Worm (Caenorhabditis elegans) whole organism, mixed stage, embryonic: ENCODE data around the gene spig-6.

Experiments used
- bed-3 ChIP-seq: fragments of 200-800 bp; sonication (Bioruptor generic); optimal IDR thresholded peaks from 3 replicates; lab custom pipeline; 2018; ENCODE audit warnings: mild to moderate bottlenecking, missing genetic modification characterization, moderate library complexity, missing compliant biosample characterization
- blmp-1 ChIP-seq: fragments of 150-350 bp; optimal IDR thresholded peaks from 2 replicates; lab custom pipeline; 2014; ENCODE audit warnings: missing biosample characterization, missing genetic modification characterization
- ceh-39 ChIP-seq: fragments of 150-350 bp; optimal IDR thresholded peaks from 2 replicates; lab custom pipeline; 2014; ENCODE audit warnings: missing biosample characterization, missing genetic modification characterization
- ceh-43 ChIP-seq: fragments of 200-800 bp; sonication (Bioruptor generic); optimal IDR thresholded peaks from 2 replicates; lab custom pipeline; 2018; ENCODE audit warnings: mild to moderate bottlenecking, missing genetic modification characterization, moderate library complexity, missing compliant biosample characterization
- ces-1 ChIP-seq: fragments of 150-350 bp; optimal IDR thresholded peaks from 2 replicates; lab custom pipeline; 2014; ENCODE audit warnings: missing biosample characterization, missing genetic modification reagents, missing genetic modification characterization
- cnd-1 ChIP-seq: fragments of 200-800 bp; sonication (Bioruptor generic); optimal IDR thresholded peaks from 2 replicates; lab custom pipeline; 2018; ENCODE audit warnings: mild to moderate bottlenecking, missing genetic modification characterization, missing compliant biosample characterization
- drap-1 ChIP-seq: fragments of 200-800 bp; sonication (Bioruptor generic); optimal IDR thresholded peaks from 3 replicates; lab custom pipeline; 2018; ENCODE audit warnings: mild to moderate bottlenecking, missing genetic modification characterization, missing compliant biosample characterization
- elt-1 ChIP-seq: sonication (generic microtip); optimal IDR thresholded peaks from 2 replicates; lab custom pipeline; 2017; ENCODE audit warnings: missing genetic modification characterization, mild to moderate bottlenecking, missing compliant biosample characterization, antibody characterized with exemption, moderate library complexity, borderline replicate concordance; ENCODE audit not compliant: insufficient read depth
- elt-3 ChIP-seq: fragments of 150-350 bp; optimal IDR thresholded peaks from 2 replicates; lab custom pipeline; 2014; ENCODE audit warnings: missing biosample characterization, missing genetic modification characterization
- flh-1 ChIP-seq: fragments of 200-800 bp; sonication (Bioruptor generic); optimal IDR thresholded peaks from 2 replicates; lab custom pipeline; 2018; ENCODE audit warnings: mild to moderate bottlenecking, missing genetic modification characterization, moderate library complexity, missing compliant biosample characterization
- ham-2 ChIP-seq: fragments of 200-800 bp; sonication (Bioruptor generic); optimal IDR thresholded peaks from 2 replicates; lab custom pipeline; 2018; ENCODE audit warnings: mild to moderate bottlenecking, missing genetic modification characterization, missing compliant biosample characterization
- hlh-1 ChIP-seq: fragments of 150-350 bp; optimal IDR thresholded peaks from 2 replicates; lab custom pipeline; 2014; ENCODE audit warnings: missing biosample characterization, missing genetic modification reagents, missing genetic modification characterization
- lin-13 ChIP-seq: fragments of 150-350 bp; optimal IDR thresholded peaks from 2 replicates; lab custom pipeline; 2014; ENCODE audit warnings: missing biosample characterization, missing genetic modification characterization
- lin-32 ChIP-seq: fragments of 200-800 bp; sonication (Bioruptor generic); optimal IDR thresholded peaks from 2 replicates; lab custom pipeline; 2018; ENCODE audit warnings: mild to moderate bottlenecking, missing genetic modification characterization, missing compliant biosample characterization
- lsy-2 ChIP-seq: fragments of 150-350 bp; optimal IDR thresholded peaks from 2 replicates; lab custom pipeline; 2014; ENCODE audit warnings: missing biosample characterization, missing genetic modification characterization
- mab-5 ChIP-seq: fragments of 150-350 bp; optimal IDR thresholded peaks from 2 replicates; lab custom pipeline; 2014; ENCODE audit warnings: missing biosample characterization, missing genetic modification characterization
- mep-1 ChIP-seq: fragments of 150-350 bp; optimal IDR thresholded peaks from 2 replicates; lab custom pipeline; 2017; ENCODE audit warnings: missing biosample characterization, missing genetic modification reagents, missing genetic modification characterization, inconsistent platforms
- mls-2 ChIP-seq: sonication (generic microtip); optimal IDR thresholded peaks from 2 replicates; lab custom pipeline; 2016; ENCODE audit warnings: mild to moderate bottlenecking, missing genetic modification characterization, moderate library complexity, missing compliant biosample characterization
- nhr-12 ChIP-seq: fragments of 150-350 bp; optimal IDR thresholded peaks from 2 replicates; lab custom pipeline; 2014; ENCODE audit warnings: missing biosample characterization, missing genetic modification characterization
- nhr-2 ChIP-seq: fragments of 150-350 bp; optimal IDR thresholded peaks from 2 replicates; lab custom pipeline; 2014; ENCODE audit warnings: missing biosample characterization, missing genetic modification characterization
- nhr-237 ChIP-seq: fragments of 150-350 bp; optimal IDR thresholded peaks from 2 replicates; lab custom pipeline; 2014; ENCODE audit warnings: missing biosample characterization, missing genetic modification characterization
- nhr-28 ChIP-seq: fragments of 150-350 bp; optimal IDR thresholded peaks from 2 replicates; lab custom pipeline; 2014; ENCODE audit warnings: missing biosample characterization, missing genetic modification characterization
- nhr-76 ChIP-seq: sonication (generic microtip); optimal IDR thresholded peaks from 2 replicates; lab custom pipeline; 2017; ENCODE audit warnings: missing biosample characterization, missing genetic modification characterization
- pha-4 ChIP-seq: fragments of 150-350 bp; optimal IDR thresholded peaks from 2 replicates; lab custom pipeline; 2018; ENCODE audit warnings: missing biosample characterization, missing genetic modification reagents, missing genetic modification characterization
- sem-2 ChIP-seq: fragments of 200-800 bp; sonication (Bioruptor generic); optimal IDR thresholded peaks from 2 replicates; lab custom pipeline; 2018; ENCODE audit warnings: mild to moderate bottlenecking, missing genetic modification characterization, missing compliant biosample characterization
- snpc-4 ChIP-seq: fragments of 150-350 bp; optimal IDR thresholded peaks from 2 replicates; lab custom pipeline; 2014; ENCODE audit warnings: missing biosample characterization, missing genetic modification characterization
- tbx-8 ChIP-seq: fragments of 200-800 bp; sonication (Bioruptor generic); optimal IDR thresholded peaks from 2 replicates; lab custom pipeline; 2018; ENCODE audit warnings: mild to moderate bottlenecking, missing genetic modification characterization, moderate library complexity, missing compliant biosample characterization
- unc-120 ChIP-seq: sonication (generic microtip); optimal IDR thresholded peaks from 2 replicates; lab custom pipeline; 2017; ENCODE audit warnings: missing genetic modification characterization, missing compliant biosample characterization; ENCODE audit not compliant: poor library complexity, severe bottlenecking
- unc-39 ChIP-seq: fragments of 150-350 bp; optimal IDR thresholded peaks from 2 replicates; lab custom pipeline; 2014; ENCODE audit warnings: missing biosample characterization, missing genetic modification characterization
- unc-62 ChIP-seq: fragments of 150-350 bp; optimal IDR thresholded peaks from 2 replicates; lab custom pipeline; 2014; ENCODE audit warnings: missing biosample characterization, missing genetic modification reagents, missing genetic modification characterization
- zip-8 ChIP-seq: fragments of 150-350 bp; optimal IDR thresholded peaks from 2 replicates; lab custom pipeline; 2014; ENCODE audit warnings: missing biosample characterization, missing genetic modification characterization
- ztf-11 ChIP-seq: fragments of 150-350 bp; optimal IDR thresholded peaks from 2 replicates; lab custom pipeline; 2014; ENCODE audit warnings: missing biosample characterization, missing genetic modification characterization

Gene spig-6

ce11 chrV:16480919-16481630, at the start of gene spig-6, which contains the start of gene F57E7.4:
Gene spig-6, plus strand, starts transcription at chrV:16481580.
Gene F57E7.4, minus strand, starts transcription at chrV:16481019.
- TF ChIP-seq nhr-76 (tag; lab: Kevin White, UChicago) (no peak), ceh-39 (tag; lab: Kevin White, UChicago) (no peak), snpc-4 (tag; lab: Kevin White, UChicago) (no peak), unc-39 (tag; lab: Kevin White, UChicago) (no peak), ces-1 (no peak), nhr-237 (tag; lab: Kevin White, UChicago) (no peak), mls-2 (tag; lab: Kevin White, UChicago) (no peak), ztf-11 (no peak), lsy-2 (tag; lab: Kevin White, UChicago) (no peak), blmp-1 (tag; lab: Kevin White, UChicago) (no peak)

ce11 chrV:16433471-16433870, 47.9 kb upstream of the spig-6 start, which contains the start of gene clec-234:
Gene clec-234, minus strand, starts transcription at chrV:16433571.
- TF ChIP-seq flh-1 (GFP tag; lab: Kevin White, UChicago) (no peak), cnd-1 (tag; lab: Kevin White, UChicago) (no peak), mls-2 (tag; lab: Kevin White, UChicago) (no peak), nhr-76 (tag; lab: Kevin White, UChicago) (no peak), snpc-4 (tag; lab: Kevin White, UChicago) (no peak), drap-1 (GFP tag; lab: Kevin White, UChicago) (no peak), elt-3 (tag; lab: Kevin White, UChicago) (no peak), nhr-28 (tag; lab: Kevin White, UChicago) (no peak), mep-1 (tag; lab: Kevin White, UChicago) (no peak), zip-8 (tag; lab: Kevin White, UChicago) (no peak)

- TF ChIP-seq nhr-2 (tag; lab: Kevin White, UChicago) (no peak), nhr-28 (tag; lab: Kevin White, UChicago) (no peak), bed-3 (GFP tag; lab: Kevin White, UChicago) (no peak), elt-1 (tag; lab: Kevin White, UChicago) (no peak), zip-8 (tag; lab: Kevin White, UChicago) (no peak), pha-4 (tag; lab: Kevin White, UChicago) (no peak), mab-5 (tag; lab: Kevin White, UChicago) (no peak), lin-32 (GFP tag; lab: Kevin White, UChicago) (no peak), ceh-43 (GFP tag; lab: Kevin White, UChicago) (no peak)
These were observed 45.9 kb upstream of the spig-6 start, which contains the start of the genes F26D2.13 and F26D2.14 for ce11 chrV:16435510-16435909. Gene F26D2.13, minus strand, starts transcription at chrV:16435610. Gene F26D2.14, plus strand, starts transcription at chrV:16435855.

ce11 chrV:16437546-16437945, 43.8 kb upstream of the spig-6 start, which contains the start of gene F26D2.15:
Gene F26D2.15, plus strand, starts transcription at chrV:16437846.
- TF ChIP-seq snpc-4 (tag; lab: Kevin White, UChicago) (no peak), lin-32 (GFP tag; lab: Kevin White, UChicago) (no peak), drap-1 (GFP tag; lab: Kevin White, UChicago) (no peak), hlh-1 (tag; lab: Kevin White, UChicago) (no peak), tbx-8 (no peak), flh-1 (GFP tag; lab: Kevin White, UChicago) (no peak), mab-5 (tag; lab: Kevin White, UChicago) (no peak), nhr-237 (tag; lab: Kevin White, UChicago) (no peak), elt-1 (tag; lab: Kevin White, UChicago) (no peak), ceh-43 (GFP tag; lab: Kevin White, UChicago) (no peak), ham-2 (GFP tag; lab: Kevin White, UChicago) (no peak), lin-13 (tag; lab: Kevin White, UChicago) (no peak), ces-1 (no peak), ztf-11 (no peak), sem-2 (GFP tag; lab: Kevin White, UChicago) (no peak), nhr-2 (tag; lab: Kevin White, UChicago) (no peak)

ce11 chrV:16443626-16444025, 37.8 kb upstream of the spig-6 start, which contains the start of gene srh-141:
Gene srh-141, plus strand, starts transcription at chrV:16443926.
- TF ChIP-seq mab-5 (tag; lab: Kevin White, UChicago) (no peak), lin-32 (GFP tag; lab: Kevin White, UChicago) (no peak), pha-4 (tag; lab: Kevin White, UChicago) (no peak), sem-2 (GFP tag; lab: Kevin White, UChicago) (no peak), ham-2 (GFP tag; lab: Kevin White, UChicago) (no peak), nhr-12 (no peak), nhr-237 (tag; lab: Kevin White, UChicago) (no peak), ces-1 (no peak), unc-62 (no peak), zip-8 (tag; lab: Kevin White, UChicago) (no peak), ceh-39 (tag; lab: Kevin White, UChicago) (no peak), lsy-2 (tag; lab: Kevin White, UChicago) (no peak), drap-1 (GFP tag; lab: Kevin White, UChicago) (no peak), nhr-28 (tag; lab: Kevin White, UChicago) (no peak), unc-120 (tag; lab: Kevin White, UChicago) (no peak)
- TF ChIP-seq, all 35 proteins: peak for 0
